Worm (Caenorhabditis elegans) whole organism, L1 larva: ENCODE measurements around the gene nspf-3.

Experiments used
- alr-1 ChIP-seq: fragments of 200-800 bp; sonication (Bioruptor generic); optimal IDR thresholded peaks from 2 replicates; lab custom pipeline; 2018; ENCODE audit warnings: borderline replicate concordance, mild to moderate bottlenecking, missing genetic modification characterization, missing compliant biosample characterization
- efl-3 ChIP-seq: fragments of 200-800 bp; sonication (Bioruptor generic); optimal IDR thresholded peaks from 2 replicates; lab custom pipeline; 2018; ENCODE audit warnings: mild to moderate bottlenecking, missing genetic modification characterization, missing compliant biosample characterization
- egl-27 ChIP-seq, 2 experiments: fragments of 150-350 bp in 1 of 2; sonication (generic microtip); optimal IDR thresholded peaks; 3 replicates each; lab custom pipeline; 2017 to 2018; ENCODE audit warnings: missing biosample characterization in 2 of 2, missing genetic modification characterization in 2 of 2, missing genetic modification reagents in 2 of 2
- elt-3 ChIP-seq, 6 experiments: fragments of 150-350 bp in 1 of 6; sonication (generic microtip); optimal IDR thresholded peaks; 2 replicates each; lab custom pipeline; 2017 to 2018; ENCODE audit warnings: missing biosample characterization in 6 of 6, missing genetic modification characterization in 6 of 6, inconsistent platforms in 1 of 6
- lin-14 ChIP-seq: fragments of 200-800 bp; sonication (Bioruptor generic); optimal IDR thresholded peaks from 2 replicates; lab custom pipeline; 2018; ENCODE audit warnings: mild to moderate bottlenecking, missing genetic modification characterization, moderate library complexity, missing compliant biosample characterization
- lsy-2 ChIP-seq, 2 experiments: fragments of 150-350 bp; optimal IDR thresholded peaks; 2 replicates each; lab custom pipeline; 2014; ENCODE audit warnings: missing biosample characterization in 2 of 2, missing genetic modification characterization in 2 of 2
- mep-1 ChIP-seq: fragments of 150-350 bp; optimal IDR thresholded peaks from 2 replicates; lab custom pipeline; 2014; ENCODE audit warnings: missing biosample characterization, missing genetic modification characterization
- nhr-19 ChIP-seq: fragments of 200-800 bp; sonication (Bioruptor generic); conservative IDR thresholded peaks from 2 replicates; pipeline ENCODE4 v1.3.6; 2022; ENCODE audit warnings: missing genetic modification characterization, missing compliant biosample characterization
- nhr-77 ChIP-seq: fragments of 150-350 bp; optimal IDR thresholded peaks from 2 replicates; lab custom pipeline; 2014; ENCODE audit warnings: missing biosample characterization, missing genetic modification characterization
- tlp-1 ChIP-seq: fragments of 150-350 bp; optimal IDR thresholded peaks from 2 replicates; lab custom pipeline; 2014; ENCODE audit warnings: missing biosample characterization, missing genetic modification characterization
- zag-1 ChIP-seq: fragments of 150-350 bp; optimal IDR thresholded peaks from 2 replicates; lab custom pipeline; 2014; ENCODE audit warnings: missing biosample characterization, missing genetic modification characterization
- ztf-4 ChIP-seq: fragments of 150-350 bp; optimal IDR thresholded peaks from 2 replicates; lab custom pipeline; 2014; ENCODE audit warnings: missing biosample characterization, missing genetic modification characterization

- TF ChIP-seq nhr-19 (GFP tag; lab: Robert Waterston, UW), result no peak
- no peak for TF ChIP-seq ztf-4 (tag; lab: Kevin White, UChicago)
- no peak for TF ChIP-seq tlp-1
- TF ChIP-seq elt-3 (tag; optimal IDR thresholded peaks at IDR 0.05; lab: Kevin White, UChicago), result no peak
- TF ChIP-seq alr-1, result no peak
- no peak for TF ChIP-seq mep-1 (tag; lab: Kevin White, UChicago)
- TF ChIP-seq lin-14 (GFP tag; lab: Kevin White, UChicago), result no peak
- TF ChIP-seq efl-3, result no peak
- TF ChIP-seq nhr-77 (tag; lab: Kevin White, UChicago), result no peak
- no peak for TF ChIP-seq egl-27 (tag; optimal IDR thresholded peaks at IDR 0.05; lab: Kevin White, UChicago)
- no peak for TF ChIP-seq zag-1
- TF ChIP-seq lsy-2 (tag; optimal IDR thresholded peaks at IDR 0.05; lab: Kevin White, UChicago), result no peak
Observed at ce11 chrII:2725561-2725960, 35.6 kb upstream of the nspf-3 start, which contains the start of the genes T05A8.11 and nep-2.
